Fruit fly (Drosophila melanogaster) ovary, adult (tissue): Measurements from ENCODE around the gene Alp12.

Experiments
- CG17801 ChIP-seq: fragments of 200-800 bp; optimal IDR thresholded peaks from 2 replicates; lab custom pipeline; 2019; ENCODE audit warnings: missing biosample characterization, mild to moderate bottlenecking, missing genetic modification characterization, moderate library complexity; ENCODE audit not compliant: partially characterized antibody

Gene Alp12

DNA sequence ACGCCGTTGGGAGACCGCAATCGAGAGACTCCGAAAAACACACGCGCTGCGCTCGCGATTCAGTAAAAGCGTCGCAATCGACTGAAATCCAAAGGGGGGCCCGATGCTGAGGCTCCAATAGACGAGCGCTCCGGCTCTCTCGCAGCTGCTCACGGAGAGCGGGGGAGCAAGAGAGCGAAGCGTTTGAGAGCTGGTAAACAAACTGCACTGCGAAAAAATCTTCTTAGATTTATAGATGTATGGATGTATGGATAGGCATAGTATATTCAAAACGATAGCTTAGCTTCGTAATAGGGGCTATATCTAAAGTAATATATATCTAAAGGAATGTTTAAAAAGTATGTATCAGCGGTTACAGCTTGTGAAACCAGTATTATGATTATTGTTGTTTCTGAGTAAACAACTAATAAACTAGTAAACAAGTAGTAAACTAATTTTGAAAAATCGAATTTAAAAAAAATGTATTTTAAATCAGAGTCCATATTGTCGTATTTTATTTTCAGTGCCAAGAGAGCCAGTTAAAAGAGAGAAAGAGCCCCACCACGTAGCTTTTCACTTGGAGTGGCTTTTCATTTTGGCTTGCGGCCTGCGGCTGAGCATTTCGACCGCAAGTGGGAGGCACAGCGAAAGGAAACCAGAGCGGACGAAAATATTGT is at the start of gene Alp12, which contains the start of gene CG13085:
Gene Alp12, plus strand, starts transcription at position 584 of the 656 bp plus-strand sequence.
Gene CG13085, plus strand, starts transcription at position 584 of the 656 bp plus-strand sequence.
- TF ChIP-seq CG17801 (GFP tag; lab: Kevin White, UChicago) = peak; percentile 91

DNA sequence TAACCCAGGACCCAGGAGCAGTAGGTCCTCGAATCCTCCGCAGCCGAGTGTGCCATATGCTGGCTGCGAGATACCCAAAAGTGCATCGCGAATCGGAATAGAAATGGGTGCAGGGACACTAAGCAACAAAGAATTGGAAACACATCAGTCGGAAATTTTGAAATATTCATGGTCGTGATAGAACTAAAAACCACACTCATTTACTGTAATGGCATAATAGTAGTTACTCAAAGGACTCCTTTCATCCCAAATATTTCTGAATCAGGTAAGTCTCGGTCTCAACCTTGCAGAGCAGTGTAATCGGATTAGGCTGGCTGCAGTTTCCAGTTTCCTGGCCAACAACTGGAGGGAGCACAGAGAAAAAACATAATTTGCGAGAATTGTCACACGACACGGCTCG is 47.7 kb upstream of the Alp12 start:
- TF ChIP-seq CG17801 (GFP tag; lab: Kevin White, UChicago) = no peak

DNA sequence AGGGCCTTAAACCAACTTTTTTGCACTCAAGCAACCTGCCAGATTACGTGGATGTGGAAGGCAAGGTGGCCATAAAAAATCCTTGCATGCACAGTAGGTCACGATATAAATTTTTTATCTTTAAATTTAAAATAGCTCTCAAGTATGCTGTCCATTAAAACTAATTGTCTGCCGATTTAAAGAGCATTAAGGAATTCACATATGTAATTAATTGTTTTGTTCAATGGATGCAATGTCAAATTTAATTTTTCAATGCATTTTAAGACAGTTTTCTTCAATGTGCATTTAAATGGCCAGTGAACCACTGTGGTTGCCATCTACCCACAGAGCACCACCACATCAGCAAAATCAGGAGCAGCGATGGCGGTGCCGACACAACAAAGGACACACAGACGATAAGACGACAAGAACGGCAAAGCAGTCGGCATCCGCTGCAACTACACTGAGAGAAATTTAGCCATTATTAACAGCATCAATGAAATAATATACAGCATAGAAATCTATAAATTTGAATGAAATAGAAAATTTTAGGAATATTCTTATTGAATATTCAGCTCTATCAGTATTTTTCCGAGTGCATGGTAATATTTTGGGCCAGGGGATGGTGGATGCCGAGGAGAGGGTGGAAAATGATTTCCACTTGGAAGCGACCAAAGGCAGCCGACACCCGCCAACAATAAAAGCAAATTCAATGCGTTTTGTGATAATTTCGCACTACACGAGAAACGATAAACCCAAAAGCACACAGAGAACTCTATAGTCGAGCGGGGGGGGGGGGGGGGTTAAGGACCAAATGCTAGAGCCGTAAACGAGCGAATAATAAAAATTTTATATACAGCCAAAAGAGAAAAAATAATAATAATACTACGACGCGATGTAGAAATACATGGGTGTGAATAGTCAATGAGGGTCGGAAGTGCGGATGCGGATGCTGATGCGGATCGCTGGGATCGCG is 46.4 kb upstream of the Alp12 start:
- TF ChIP-seq CG17801 (GFP tag; lab: Kevin White, UChicago) = no peak

DNA sequence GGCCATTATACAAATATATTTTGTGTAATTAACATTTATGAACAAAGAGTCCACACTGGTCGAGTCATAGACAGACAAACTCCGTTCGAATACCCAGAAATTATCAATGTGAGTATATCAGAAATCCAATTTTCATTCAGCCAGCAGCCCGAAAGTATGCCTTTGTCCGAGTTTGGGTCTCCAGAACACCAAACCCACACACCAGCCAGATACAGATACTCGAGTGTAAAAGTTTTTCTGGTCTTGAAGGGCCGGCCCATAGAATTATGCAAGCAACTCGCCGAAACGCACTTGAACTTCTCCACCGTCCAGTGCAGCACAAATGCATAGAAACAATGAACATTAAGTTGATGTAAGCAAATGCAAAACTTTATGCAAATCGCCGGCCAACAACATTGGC is 45.2 kb upstream of the Alp12 start:
- no peak for TF ChIP-seq CG17801 (GFP tag; lab: Kevin White, UChicago)

DNA sequence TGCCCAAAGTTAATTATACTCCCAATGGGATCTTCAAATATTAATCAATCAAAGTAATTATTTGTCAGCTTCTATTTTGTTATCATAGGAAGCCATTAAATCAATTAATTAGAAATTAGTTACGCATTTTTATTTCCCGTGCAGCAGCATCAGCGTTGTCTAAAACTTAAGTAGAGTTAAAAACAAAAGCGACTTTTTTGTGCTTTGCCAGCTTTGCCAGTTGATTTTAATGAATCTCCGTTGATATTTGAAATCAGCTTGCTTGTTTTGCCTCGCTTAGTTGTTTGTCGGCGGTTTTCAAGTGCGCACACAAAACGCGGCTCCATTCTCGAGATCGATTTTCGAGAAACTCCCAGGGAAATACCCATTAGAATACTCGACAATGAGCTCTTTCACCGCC is 43.2 kb upstream of the Alp12 start, which contains the start of gene CG17350:
Gene CG17350, plus strand, starts transcription at position 301 of the 400 bp plus-strand sequence.
- no peak for TF ChIP-seq CG17801 (GFP tag; lab: Kevin White, UChicago)

DNA sequence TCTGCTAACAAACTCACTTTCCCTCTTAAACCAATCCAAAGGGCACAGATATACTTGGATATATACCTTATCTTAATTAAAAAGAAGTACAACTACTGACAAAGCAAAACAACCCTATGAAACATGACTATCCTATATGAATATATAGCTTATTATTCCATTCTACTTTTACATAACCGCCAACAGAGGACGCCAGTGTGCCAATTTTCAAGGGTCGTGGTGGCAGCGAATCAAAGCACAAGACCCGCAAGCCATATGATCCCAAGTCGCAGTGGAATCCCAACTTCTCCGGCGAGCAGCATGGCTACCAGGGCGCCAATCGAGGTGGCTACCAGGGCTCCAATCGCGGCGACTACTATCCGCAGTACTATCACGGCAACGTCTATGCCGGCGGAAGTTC is 41.5 kb upstream of the Alp12 start:
- no peak for TF ChIP-seq CG17801 (GFP tag; lab: Kevin White, UChicago)

DNA sequence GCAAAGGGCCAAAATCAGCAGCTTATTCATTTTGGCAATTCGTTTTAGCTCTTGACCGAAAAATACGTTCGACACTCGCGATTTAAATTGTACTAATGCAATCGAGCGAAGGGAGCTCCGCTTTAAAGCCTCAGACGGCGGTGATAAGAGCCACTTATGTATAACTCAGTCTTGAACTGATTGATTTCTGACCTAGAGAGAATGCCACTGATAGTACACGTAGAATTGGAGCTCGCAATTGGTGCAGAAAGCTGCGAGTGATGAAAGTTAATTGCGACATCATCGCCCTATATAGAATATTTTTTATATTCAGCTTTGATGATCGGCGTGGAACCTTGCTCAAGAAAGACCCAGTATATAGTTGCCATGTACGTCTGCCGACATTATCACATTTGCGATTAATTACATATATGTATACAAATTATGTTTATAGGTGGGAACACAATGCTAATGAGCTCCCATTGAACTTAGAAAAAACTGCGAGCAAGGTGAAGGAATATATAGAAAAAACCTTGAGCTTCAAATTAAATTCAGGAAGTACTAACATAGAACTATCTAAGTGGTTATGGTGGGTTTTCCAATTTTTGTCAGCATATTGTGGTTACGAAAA is 37.6 kb upstream of the Alp12 start, which contains the start of gene fon:
Gene fon, minus strand, starts transcription at position 100 of the 610 bp plus-strand sequence.
- no peak for TF ChIP-seq CG17801 (GFP tag; lab: Kevin White, UChicago)

DNA sequence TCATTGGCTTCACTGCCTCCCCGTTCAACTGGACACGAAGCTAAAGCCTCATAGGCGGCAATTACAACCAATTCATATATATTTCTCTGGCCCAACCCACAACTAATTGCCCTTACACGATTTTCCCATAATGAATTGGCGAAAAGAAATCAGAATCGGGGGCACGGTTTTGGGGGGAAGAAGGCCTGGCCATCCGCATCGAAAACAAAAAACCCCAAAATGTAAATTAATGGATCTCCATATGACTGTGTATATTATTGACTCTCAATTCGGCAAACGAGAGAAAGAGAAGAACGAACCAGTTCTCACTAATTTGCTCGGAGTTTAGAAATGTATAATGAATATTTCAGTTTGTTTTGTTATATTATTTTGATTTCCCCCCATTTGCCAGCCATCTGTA is 34.9 kb upstream of the Alp12 start:
- TF ChIP-seq CG17801 (GFP tag; lab: Kevin White, UChicago) = no peak

DNA sequence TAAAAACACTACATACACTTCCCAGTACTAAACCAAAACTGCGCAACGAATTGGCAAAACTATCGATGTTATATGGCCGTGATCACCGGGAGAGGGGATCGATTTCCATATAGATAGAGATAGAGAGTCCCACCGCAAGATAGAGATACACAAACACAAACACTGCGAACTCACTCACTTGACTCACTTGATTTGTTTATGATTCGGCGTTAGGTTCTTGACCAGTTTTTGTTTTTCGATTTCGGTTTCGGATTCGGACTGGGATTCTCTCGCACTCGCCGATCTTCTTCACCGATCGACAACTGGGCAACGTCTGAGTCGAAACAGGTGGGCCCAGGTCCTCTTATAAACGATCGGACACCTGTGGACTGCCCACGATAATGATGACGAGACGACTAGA is 34.1 kb upstream of the Alp12 start, which contains the start of gene CG17549:
Gene CG17549, minus strand, starts transcription at position 327 of the 400 bp plus-strand sequence.
- TF ChIP-seq CG17801 (GFP tag; lab: Kevin White, UChicago) = no peak

DNA sequence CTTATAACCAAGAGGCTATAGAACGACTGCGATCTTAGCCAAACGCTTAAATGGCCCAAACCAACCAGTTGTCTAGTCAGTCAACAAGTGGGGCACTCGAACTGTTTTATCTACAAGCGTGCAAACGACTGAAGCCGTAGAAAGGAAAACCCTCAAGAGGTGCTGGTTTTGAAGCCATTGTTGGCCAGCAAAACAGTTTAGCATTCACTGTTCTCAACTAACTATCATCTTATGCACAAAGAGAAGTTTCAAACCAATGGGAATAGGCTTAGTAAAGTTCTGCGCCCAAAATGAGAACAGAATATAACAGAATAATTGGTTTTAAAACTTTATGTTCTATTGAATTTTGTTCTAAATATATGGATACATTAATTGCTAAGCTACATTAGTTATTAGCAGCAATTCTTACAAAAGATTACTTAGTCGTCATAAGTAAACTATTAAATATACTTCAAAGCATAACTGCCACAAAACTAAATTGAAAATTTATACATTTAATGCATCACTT is 30.1 kb upstream of the Alp12 start, which contains the start of gene CG31798:
Gene CG31798, plus strand, starts transcription at position 458 of the 508 bp plus-strand sequence.
- no peak for TF ChIP-seq CG17801 (GFP tag; lab: Kevin White, UChicago)

DNA sequence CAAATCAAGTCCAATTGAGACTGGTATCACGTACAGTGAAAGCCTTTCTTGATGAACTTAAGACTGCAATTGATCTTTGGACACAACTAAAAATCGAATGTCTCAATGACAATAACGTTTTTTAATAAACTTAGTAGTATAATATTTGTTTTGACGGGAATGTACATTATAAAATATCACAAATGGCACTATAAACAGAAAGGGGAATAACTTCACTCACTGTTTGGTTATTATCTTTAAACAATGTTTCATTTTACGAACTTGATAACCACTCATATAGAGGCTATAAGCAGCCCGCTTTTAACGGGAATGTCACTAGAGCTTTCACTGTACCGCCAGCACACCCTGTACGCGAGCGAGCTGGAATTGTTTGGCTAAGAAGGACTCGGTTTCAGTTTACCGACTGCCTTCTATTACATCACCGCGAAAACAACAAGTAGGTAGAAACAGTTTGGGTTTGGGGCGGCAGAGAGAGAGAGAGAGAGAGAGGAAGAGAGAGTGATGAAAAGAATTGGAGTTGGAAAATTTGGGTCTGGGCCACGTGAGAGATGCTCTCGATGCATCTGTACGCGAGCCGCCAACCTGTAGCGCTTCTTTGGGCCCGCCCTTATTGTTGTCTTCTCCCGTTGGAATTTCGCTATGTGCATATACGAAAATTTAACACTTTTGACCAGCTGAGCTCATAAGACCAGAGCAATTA is 26.1 kb upstream of the Alp12 start:
- no peak for TF ChIP-seq CG17801 (GFP tag; lab: Kevin White, UChicago)

DNA sequence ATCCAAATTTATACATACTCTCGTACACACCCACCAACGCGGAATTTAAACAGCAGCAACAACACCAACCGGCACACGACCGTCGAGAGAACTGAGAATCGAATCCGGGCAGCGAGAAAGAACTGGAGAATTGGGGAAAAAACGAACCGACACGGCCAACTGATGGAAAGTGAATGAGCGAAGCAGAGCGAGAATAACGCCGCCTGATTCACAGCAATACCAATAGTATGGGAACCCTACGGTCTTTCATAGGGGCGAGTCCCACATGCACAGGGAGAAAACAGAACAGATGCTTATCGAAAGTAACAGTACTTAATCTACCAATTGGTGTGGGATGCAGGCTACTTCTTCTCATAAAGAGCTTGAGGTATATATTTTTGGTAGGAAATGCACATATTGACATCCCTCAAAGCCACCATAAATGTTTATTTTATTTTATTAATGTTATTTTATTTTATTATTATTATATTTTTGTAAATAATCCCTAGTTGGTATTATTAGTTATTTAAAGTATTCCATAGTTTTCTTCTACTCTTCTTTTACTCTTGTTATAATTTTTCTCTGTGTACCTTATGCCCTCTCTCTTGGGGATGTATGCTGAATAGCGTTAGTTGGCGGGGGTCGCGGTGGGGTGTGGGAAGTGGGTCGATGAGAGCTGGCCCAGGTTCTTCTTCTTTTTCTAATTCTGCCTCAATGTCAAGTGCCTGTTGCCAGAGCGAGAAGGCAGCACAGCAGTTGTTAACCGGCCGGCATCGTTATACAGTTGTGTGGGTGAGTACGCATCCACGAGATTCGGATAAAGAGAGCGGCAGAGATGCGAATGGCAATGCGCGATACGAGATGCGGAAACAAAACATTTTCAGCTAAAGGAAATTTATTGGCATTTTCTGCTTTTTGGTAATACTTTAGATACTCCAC is 25.3 kb upstream of the Alp12 start, which contains the start of gene CG17544:
Gene CG17544, minus strand, starts transcription at position 177 of the 918 bp plus-strand sequence.
- TF ChIP-seq CG17801 (GFP tag; lab: Kevin White, UChicago) = no peak

DNA sequence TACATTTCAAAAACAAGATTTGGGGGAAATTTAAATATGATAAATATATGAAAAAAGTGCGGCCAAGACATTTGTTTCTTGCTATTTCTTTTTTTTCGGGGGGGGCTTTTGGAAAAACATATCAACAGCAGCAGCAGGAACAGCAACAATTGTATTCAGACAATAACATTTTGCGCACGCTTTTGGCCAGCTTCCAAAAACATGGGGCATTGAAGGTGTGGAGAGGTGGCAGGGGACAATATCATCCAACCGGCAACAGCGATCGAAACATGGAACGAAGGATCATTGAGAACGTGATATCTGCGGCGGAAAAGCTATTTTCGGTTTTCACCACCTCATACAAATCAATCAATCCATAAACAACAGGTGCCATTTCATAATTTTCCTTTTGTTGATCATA is 21.9 kb upstream of the Alp12 start:
- TF ChIP-seq CG17801 (GFP tag; lab: Kevin White, UChicago) = no peak
